Worm (Caenorhabditis elegans) whole organism, late embryonic: Measurements from ENCODE around the gene marc-5.

Source experiments
- dmd-4 ChIP-seq: sonication (generic microtip); optimal IDR thresholded peaks from 2 replicates; lab custom pipeline; 2016; ENCODE audit warnings: borderline replicate concordance, missing genetic modification characterization, missing compliant biosample characterization
- nfya-1 ChIP-seq: sonication (generic microtip); optimal IDR thresholded peaks from 2 replicates; lab custom pipeline; 2017; ENCODE audit warnings: missing genetic modification characterization, mild to moderate bottlenecking, missing compliant biosample characterization, antibody characterized with exemption, moderate library complexity
- pat-9 ChIP-seq: fragments of 200-800 bp; sonication (Bioruptor generic); optimal IDR thresholded peaks from 2 replicates; lab custom pipeline; 2018; ENCODE audit warnings: mild to moderate bottlenecking, missing genetic modification characterization, moderate library complexity, missing compliant biosample characterization

- TF ChIP-seq dmd-4 (tag; lab: Kevin White, UChicago) (no peak), pat-9 (tag; lab: Kevin White, UChicago) (no peak), nfya-1 (no peak)
Measured at ce11 chrII:12412417-12412816, 33.1 kb upstream of the marc-5 start, which contains the start of gene Y57A10C.1.
